Worm (Caenorhabditis elegans) whole organism, L1 larva: ENCODE data around the gene nra-3.

ENCODE experiments used
- ama-1 ChIP-seq: fragments of 150-350 bp; optimal IDR thresholded peaks from 2 replicates; lab custom pipeline; 2014
- ceh-82 ChIP-seq, 3 experiments: fragments of 150-350 bp in 1 of 3; sonication (generic microtip) in 2 of 3; optimal IDR thresholded peaks; 2 replicates each; lab custom pipeline; 2014 to 2017; ENCODE audit warnings: missing biosample characterization in 3 of 3, missing genetic modification characterization in 3 of 3
- efl-1 ChIP-seq, 4 experiments: fragments of 150-350 bp; optimal IDR thresholded peaks in 3 of 4; peaks in 1 of 4; 1 replicate in 1 of 4; 2 replicates in 3 of 4; lab custom pipeline; 2014; ENCODE audit warnings: missing biosample characterization in 2 of 4, missing genetic modification characterization in 2 of 4, missing genetic modification reagents in 2 of 4
- lin-14 ChIP-seq: fragments of 200-800 bp; sonication (Bioruptor generic); optimal IDR thresholded peaks from 2 replicates; lab custom pipeline; 2018; ENCODE audit warnings: mild to moderate bottlenecking, missing genetic modification characterization, moderate library complexity, missing compliant biosample characterization
- lin-35 ChIP-seq, 2 experiments: fragments of 150-350 bp; optimal IDR thresholded peaks; 2 replicates each; lab custom pipeline; 2014; ENCODE audit warnings: missing biosample characterization in 2 of 2, missing genetic modification characterization in 2 of 2, missing genetic modification reagents in 2 of 2
- nhr-12 ChIP-seq: sonication (generic microtip); optimal IDR thresholded peaks from 2 replicates; lab custom pipeline; 2017; ENCODE audit warnings: missing biosample characterization, missing genetic modification characterization
- nhr-71 ChIP-seq: sonication (generic microtip); optimal IDR thresholded peaks from 2 replicates; lab custom pipeline; 2016; ENCODE audit warnings: mild to moderate bottlenecking, missing genetic modification characterization, moderate library complexity, missing compliant biosample characterization

- no peak for TF ChIP-seq ama-1 (lab: Kevin White, UChicago)
- TF ChIP-seq ceh-82 (tag; optimal IDR thresholded peaks at IDR 0.05; lab: Kevin White, UChicago) = no peak
- TF ChIP-seq nhr-71 (tag; lab: Kevin White, UChicago) = no peak
- TF ChIP-seq lin-35 (GFP tag; optimal IDR thresholded peaks at IDR 0.05; lab: Kevin White, UChicago) = no peak
- no peak for TF ChIP-seq nhr-12 (tag; lab: Kevin White, UChicago)
- TF ChIP-seq lin-14 (GFP tag; lab: Kevin White, UChicago) = no peak
- TF ChIP-seq efl-1 (optimal IDR thresholded peaks at IDR 0.05; lab: Kevin White, UChicago) = no peak
- no peak for TF ChIP-seq efl-1 (GFP tag; optimal IDR thresholded peaks at IDR 0.05 in 1 of 2; lab: Kevin White, UChicago)
Measured at ce11 chrX:9918997-9919396, 12.3 kb downstream of the nra-3 start, which contains the start of gene folr-1.
